Worm (Caenorhabditis elegans) whole organism, young adult: ENCODE results near the gene har-1.

Experiments
- B0261.1 ChIP-seq: sonication (generic microtip); optimal IDR thresholded peaks from 2 replicates; lab custom pipeline; 2016; ENCODE audit warnings: mild to moderate bottlenecking, missing genetic modification characterization, moderate library complexity, missing compliant biosample characterization
- D2030.7 ChIP-seq: fragments of 200-800 bp; sonication (Bioruptor generic); IDR thresholded peaks from 2 replicates; pipeline ENCODE4 v1.3.6; 2022; ENCODE audit warnings: missing genetic modification reagents, missing genetic modification characterization, missing compliant biosample characterization
- F37B4.10 ChIP-seq: fragments of 200-800 bp; sonication (Bioruptor generic); IDR thresholded peaks from 2 replicates; pipeline ENCODE4 v1.3.6; 2022; ENCODE audit warnings: missing genetic modification characterization, missing compliant biosample characterization
- K12H6.12 ChIP-seq: fragments of 200-800 bp; sonication (Bioruptor generic); optimal IDR thresholded peaks from 2 replicates; lab custom pipeline; 2018; ENCODE audit warnings: mild to moderate bottlenecking, missing genetic modification characterization, missing compliant biosample characterization
- T07F8.4 ChIP-seq: sonication (generic microtip); optimal IDR thresholded peaks from 2 replicates; lab custom pipeline; 2016; ENCODE audit warnings: mild to moderate bottlenecking, missing genetic modification characterization, moderate library complexity, missing compliant biosample characterization
- Y56A3A.18 ChIP-seq: fragments of 200-800 bp; sonication (Bioruptor generic); IDR thresholded peaks from 2 replicates; pipeline ENCODE4 v1.3.6; 2022; ENCODE audit warnings: missing genetic modification reagents, missing genetic modification characterization, missing compliant biosample characterization
- Y67H2A.10 ChIP-seq: fragments of 200-800 bp; sonication (Bioruptor generic); conservative IDR thresholded peaks from 2 replicates; pipeline ENCODE4 v1.3.6; 2022; ENCODE audit warnings: missing genetic modification reagents, missing genetic modification characterization, missing compliant biosample characterization
- ZK185.1 ChIP-seq: sonication (generic microtip); optimal IDR thresholded peaks from 2 replicates; lab custom pipeline; 2016; ENCODE audit warnings: mild to moderate bottlenecking, missing genetic modification characterization, missing compliant biosample characterization; ENCODE audit not compliant: poor library complexity, severe bottlenecking
- attf-5 ChIP-seq: fragments of 200-800 bp; sonication (Bioruptor generic); optimal IDR thresholded peaks from 2 replicates; lab custom pipeline; 2018; ENCODE audit warnings: mild to moderate bottlenecking, missing genetic modification characterization, missing compliant biosample characterization
- cebp-1 ChIP-seq, 2 experiments: fragments of 200-800 bp in 1 of 2; sonication (Bioruptor generic) in 1 of 2; sonication (generic microtip) in 1 of 2; IDR thresholded peaks in 1 of 2; optimal IDR thresholded peaks in 1 of 2; 2 replicates each; pipeline versions ENCODE4 v1.3.6 to Lab custom; 2017 to 2022; ENCODE audit warnings: missing compliant biosample characterization in 2 of 2, missing genetic modification characterization in 2 of 2, mild to moderate bottlenecking in 1 of 2, missing genetic modification reagents in 1 of 2, moderate library complexity in 1 of 2
- ceh-27 ChIP-seq: fragments of 200-800 bp; sonication (Bioruptor generic); optimal IDR thresholded peaks from 2 replicates; lab custom pipeline; 2018; ENCODE audit warnings: mild to moderate bottlenecking, missing genetic modification characterization, moderate library complexity, missing compliant biosample characterization
- ceh-40 ChIP-seq: fragments of 200-800 bp; sonication (Bioruptor generic); IDR thresholded peaks from 2 replicates; pipeline ENCODE4 v1.3.6; 2022; ENCODE audit warnings: missing genetic modification characterization, missing compliant biosample characterization
- ceh-91 ChIP-seq: fragments of 200-800 bp; sonication (Bioruptor generic); IDR thresholded peaks from 2 replicates; pipeline ENCODE4 v1.3.6; 2022; ENCODE audit warnings: missing genetic modification reagents, missing genetic modification characterization, missing compliant biosample characterization
- dox-1 ChIP-seq: fragments of 200-800 bp; sonication (Bioruptor generic); IDR thresholded peaks from 2 replicates; pipeline ENCODE4 v1.3.6; 2022; ENCODE audit warnings: missing genetic modification reagents, missing genetic modification characterization, missing compliant biosample characterization
- dpff-1 ChIP-seq: sonication (generic microtip); optimal IDR thresholded peaks from 2 replicates; lab custom pipeline; 2017; ENCODE audit warnings: mild to moderate bottlenecking, missing genetic modification characterization, missing compliant biosample characterization
- efl-1 ChIP-seq: fragments of 150-350 bp; optimal IDR thresholded peaks from 2 replicates; lab custom pipeline; 2014; ENCODE audit warnings: missing biosample characterization, missing genetic modification reagents, missing genetic modification characterization
- ekl-4 ChIP-seq: fragments of 200-800 bp; sonication (Bioruptor generic); IDR thresholded peaks from 2 replicates; pipeline ENCODE4 v1.3.6; 2022; ENCODE audit warnings: missing genetic modification reagents, missing genetic modification characterization, missing compliant biosample characterization
- fkh-3 ChIP-seq: sonication (generic microtip); optimal IDR thresholded peaks from 2 replicates; lab custom pipeline; 2016; ENCODE audit warnings: mild to moderate bottlenecking, missing genetic modification characterization, missing compliant biosample characterization
- gei-17 ChIP-seq: fragments of 200-800 bp; sonication (Bioruptor generic); optimal IDR thresholded peaks from 2 replicates; lab custom pipeline; 2018; ENCODE audit warnings: mild to moderate bottlenecking, missing genetic modification characterization, missing compliant biosample characterization
- hlh-12 ChIP-seq: sonication (generic microtip); optimal IDR thresholded peaks from 2 replicates; lab custom pipeline; 2016; ENCODE audit warnings: missing genetic modification characterization, missing compliant biosample characterization
- hmg-1.2 ChIP-seq: fragments of 200-800 bp; sonication (Bioruptor generic); IDR thresholded peaks from 2 replicates; pipeline ENCODE4 v1.3.6; 2022; ENCODE audit warnings: missing genetic modification reagents, missing genetic modification characterization, missing compliant biosample characterization
- hrde-1 ChIP-seq: sonication (generic microtip); optimal IDR thresholded peaks from 2 replicates; lab custom pipeline; 2016; ENCODE audit warnings: missing genetic modification characterization, mild to moderate bottlenecking, missing compliant biosample characterization, moderate library complexity, missing genotype, missing genetic modification reagents, borderline replicate concordance
- hsf-1 ChIP-seq: fragments of 200-800 bp; sonication (Bioruptor generic); IDR thresholded peaks from 2 replicates; pipeline ENCODE4 v1.3.6; 2022; ENCODE audit warnings: missing genetic modification reagents, missing genetic modification characterization, missing compliant biosample characterization
- let-526 ChIP-seq: fragments of 200-800 bp; sonication (Bioruptor generic); IDR thresholded peaks from 2 replicates; pipeline ENCODE4 v1.3.6; 2022; ENCODE audit warnings: missing genetic modification reagents, missing genetic modification characterization, missing compliant biosample characterization
- lin-35 ChIP-seq, 3 experiments: fragments of 150-350 bp in 2 of 3; sonication (generic microtip) in 1 of 3; optimal IDR thresholded peaks; 2 replicates each; lab custom pipeline; 2014 to 2018; ENCODE audit warnings: missing biosample characterization in 3 of 3, missing genetic modification characterization in 3 of 3, missing genetic modification reagents in 3 of 3
- lsl-1 ChIP-seq: fragments of 200-800 bp; sonication (Bioruptor generic); optimal IDR thresholded peaks from 2 replicates; lab custom pipeline; 2018; ENCODE audit warnings: mild to moderate bottlenecking, missing genetic modification characterization, moderate library complexity, missing compliant biosample characterization
- madf-6 ChIP-seq: fragments of 200-800 bp; sonication (Bioruptor generic); IDR thresholded peaks from 2 replicates; pipeline ENCODE4 v1.3.6; 2022; ENCODE audit warnings: missing genetic modification reagents, missing genetic modification characterization, missing compliant biosample characterization
- mcd-1 ChIP-seq: fragments of 200-800 bp; sonication (Bioruptor generic); IDR thresholded peaks from 2 replicates; pipeline ENCODE4 v1.3.6; 2022; ENCODE audit warnings: missing genetic modification reagents, missing genetic modification characterization, missing compliant biosample characterization
- mel-28 ChIP-seq: sonication (generic microtip); optimal IDR thresholded peaks from 2 replicates; lab custom pipeline; 2016; ENCODE audit warnings: borderline replicate concordance, mild to moderate bottlenecking, missing genetic modification characterization, missing compliant biosample characterization
- mxl-1 ChIP-seq: sonication (generic microtip); optimal IDR thresholded peaks from 2 replicates; lab custom pipeline; 2016; ENCODE audit warnings: missing genetic modification characterization, missing compliant biosample characterization
- nhr-27 ChIP-seq: fragments of 200-800 bp; sonication (Bioruptor generic); optimal IDR thresholded peaks from 2 replicates; lab custom pipeline; 2018; ENCODE audit warnings: mild to moderate bottlenecking, missing genetic modification characterization, moderate library complexity, missing compliant biosample characterization
- nhr-90 ChIP-seq: sonication (generic microtip); optimal IDR thresholded peaks from 2 replicates; lab custom pipeline; 2016; ENCODE audit warnings: missing genotype, mild to moderate bottlenecking, missing genetic modification characterization, missing compliant biosample characterization
- rcor-1 ChIP-seq: fragments of 200-800 bp; sonication (Bioruptor generic); IDR thresholded peaks from 2 replicates; pipeline ENCODE4 v1.3.6; 2022; ENCODE audit warnings: missing genetic modification reagents, missing genetic modification characterization, missing compliant biosample characterization
- rec-8 ChIP-seq, 2 experiments: sonication (generic microtip); optimal IDR thresholded peaks; 2 replicates each; lab custom pipeline; 2016; ENCODE audit warnings: mild to moderate bottlenecking in 2 of 2, missing genetic modification characterization in 2 of 2, missing genetic modification reagents in 2 of 2, missing genotype in 2 of 2, missing biosample characterization in 1 of 2, missing compliant biosample characterization in 1 of 2, moderate library complexity in 1 of 2
- sdz-38 ChIP-seq: sonication (generic microtip); optimal IDR thresholded peaks from 2 replicates; lab custom pipeline; 2016; ENCODE audit warnings: missing genotype, missing genetic modification characterization, missing compliant biosample characterization
- snpc-3.4 ChIP-seq: sonication (generic microtip); optimal IDR thresholded peaks from 2 replicates; lab custom pipeline; 2017; ENCODE audit warnings: missing genetic modification characterization, mild to moderate bottlenecking, missing compliant biosample characterization, antibody characterized with exemption, moderate library complexity, missing genotype, missing genetic modification reagents
- sptf-2 ChIP-seq: fragments of 200-800 bp; sonication (Bioruptor generic); optimal IDR thresholded peaks from 2 replicates; lab custom pipeline; 2018; ENCODE audit warnings: mild to moderate bottlenecking, missing genetic modification characterization, missing compliant biosample characterization
- tlf-1 ChIP-seq: fragments of 200-800 bp; sonication (Bioruptor generic); optimal IDR thresholded peaks from 2 replicates; lab custom pipeline; 2018; ENCODE audit warnings: mild to moderate bottlenecking, missing genetic modification characterization, missing compliant biosample characterization
- ztf-22 ChIP-seq: fragments of 200-800 bp; sonication (Bioruptor generic); optimal IDR thresholded peaks from 2 replicates; lab custom pipeline; 2018; ENCODE audit warnings: mild to moderate bottlenecking, missing genetic modification characterization, moderate library complexity, missing compliant biosample characterization
- ztf-28 ChIP-seq: fragments of 200-800 bp; sonication (Bioruptor generic); IDR thresholded peaks from 2 replicates; pipeline ENCODE4 v1.3.6; 2022; ENCODE audit warnings: missing genetic modification reagents, missing genetic modification characterization, missing compliant biosample characterization
- ztf-6 ChIP-seq: fragments of 200-800 bp; sonication (Bioruptor generic); IDR thresholded peaks from 2 replicates; pipeline ENCODE4 v1.3.6; 2022; ENCODE audit warnings: missing genetic modification reagents, missing genetic modification characterization, missing compliant biosample characterization

The har-1 gene

ce11 chrIII:4195306-4196008, 43.6 kb downstream of the har-1 start (continued):
- peak; percentile 77 for TF ChIP-seq tlf-1
- TF ChIP-seq B0261.1 = peak; percentile 14
- peak; percentile 87 for TF ChIP-seq Y56A3A.18 (GFP tag; lab: Robert Waterston, UW)
- TF ChIP-seq nhr-90 (tag; lab: Kevin White, UChicago) = peak; percentile 59
- peak in 1 of 3 experiments; percentile 62 for TF ChIP-seq lin-35 (GFP tag; optimal IDR thresholded peaks at IDR 0.05; lab: Kevin White, UChicago)
- TF ChIP-seq, all 124 proteins: peak for 58

- TF ChIP-seq dox-1 = 0 out of 2 replicates have a peak, but pooled peaks have one; percentile 20
- peak; percentile 19 for TF ChIP-seq ceh-27 (GFP tag; lab: Kevin White, UChicago)
- TF ChIP-seq ekl-4 = peak; percentile 31; the same call in 1 of the 2 replicates
- TF ChIP-seq cebp-1 (GFP tag; IDR thresholded peaks at IDR 0.05; lab: Robert Waterston, UW) = no peak
- peak; percentile 45 for TF ChIP-seq cebp-1 (tag; optimal IDR thresholded peaks at IDR 0.05; lab: Kevin White, UChicago)
- TF ChIP-seq ztf-28 (GFP tag; lab: Robert Waterston, UW) = no peak
- no peak for TF ChIP-seq lsl-1 (GFP tag; lab: Kevin White, UChicago)
- no peak for TF ChIP-seq mel-28 (tag; lab: Kevin White, UChicago)
- peak; percentile 66; the same call in 1 of the 2 replicates for TF ChIP-seq hmg-1.2 (GFP tag; lab: Robert Waterston, UW)
- TF ChIP-seq D2030.7 = 0 out of 2 replicates have a peak, but pooled peaks have one; percentile 18
- no peak for TF ChIP-seq snpc-3.4 (tag; lab: Kevin White, UChicago)
- peak; percentile 11 for TF ChIP-seq ZK185.1 (tag; lab: Kevin White, UChicago)
- no peak for TF ChIP-seq sdz-38 (tag; lab: Kevin White, UChicago)
- no peak for TF ChIP-seq mxl-1 (tag; lab: Kevin White, UChicago)
- TF ChIP-seq ztf-6 = 0 out of 2 replicates have a peak, but pooled peaks have one; percentile 13
- no peak for TF ChIP-seq ztf-22 (GFP tag; lab: Kevin White, UChicago)
- no peak for TF ChIP-seq fkh-3 (tag; lab: Kevin White, UChicago)
- TF ChIP-seq K12H6.12 (tag; lab: Kevin White, UChicago) = peak; percentile 26
- TF ChIP-seq hsf-1 = no peak
- no peak for TF ChIP-seq dpff-1
- no peak for TF ChIP-seq rec-8 (tag; optimal IDR thresholded peaks at IDR 0.05; lab: Kevin White, UChicago)
- no peak for TF ChIP-seq rcor-1 (GFP tag; lab: Robert Waterston, UW)
- TF ChIP-seq hrde-1 (tag; lab: Kevin White, UChicago) = no peak
- peak; percentile 57 for TF ChIP-seq efl-1 (GFP tag; lab: Kevin White, UChicago)
- no peak for TF ChIP-seq nhr-27
- TF ChIP-seq lin-35 (GFP tag; optimal IDR thresholded peaks at IDR 0.05; lab: Kevin White, UChicago) = peak in 1 of 3 experiments; percentile 23
- TF ChIP-seq ceh-40 (GFP tag; lab: Robert Waterston, UW) = no peak
- TF ChIP-seq mcd-1 (GFP tag; lab: Robert Waterston, UW) = 0 out of 2 replicates have a peak, but pooled peaks have one; percentile 25
- no peak for TF ChIP-seq hlh-12 (tag; lab: Kevin White, UChicago)
- TF ChIP-seq madf-6 (GFP tag; lab: Robert Waterston, UW) = no peak
- TF ChIP-seq ceh-91 = no peak
- TF ChIP-seq Y67H2A.10 (GFP tag; lab: Robert Waterston, UW) = 0 out of 2 replicates have a peak, but pooled peaks have one; percentile 14
- no peak for TF ChIP-seq let-526
- TF ChIP-seq F37B4.10 (GFP tag; lab: Robert Waterston, UW) = no peak
- no peak for TF ChIP-seq T07F8.4
- TF ChIP-seq tlf-1 = no peak
- no peak for TF ChIP-seq gei-17 (GFP tag; lab: Kevin White, UChicago)
- TF ChIP-seq sptf-2 (GFP tag; lab: Kevin White, UChicago) = no peak
- TF ChIP-seq attf-5 (GFP tag; lab: Kevin White, UChicago) = no peak
Observed at ce11 chrIII:4196301-4196987, 44.6 kb downstream of the har-1 start.
